Worm (Caenorhabditis elegans) whole organism, mixed stage, embryonic: ENCODE results near the gene rab-28.

Source experiments
- ceh-39 ChIP-seq: fragments of 150-350 bp; optimal IDR thresholded peaks from 2 replicates; lab custom pipeline; 2014; ENCODE audit warnings: missing biosample characterization, missing genetic modification characterization
- elt-1 ChIP-seq: sonication (generic microtip); optimal IDR thresholded peaks from 2 replicates; lab custom pipeline; 2017; ENCODE audit warnings: missing genetic modification characterization, mild to moderate bottlenecking, missing compliant biosample characterization, antibody characterized with exemption, moderate library complexity, borderline replicate concordance; ENCODE audit not compliant: insufficient read depth
- lsy-2 ChIP-seq: fragments of 150-350 bp; optimal IDR thresholded peaks from 2 replicates; lab custom pipeline; 2014; ENCODE audit warnings: missing biosample characterization, missing genetic modification characterization
- mep-1 ChIP-seq: fragments of 150-350 bp; optimal IDR thresholded peaks from 2 replicates; lab custom pipeline; 2017; ENCODE audit warnings: missing biosample characterization, missing genetic modification reagents, missing genetic modification characterization, inconsistent platforms
- nhr-76 ChIP-seq: sonication (generic microtip); optimal IDR thresholded peaks from 2 replicates; lab custom pipeline; 2017; ENCODE audit warnings: missing biosample characterization, missing genetic modification characterization
- unc-62 ChIP-seq: fragments of 150-350 bp; optimal IDR thresholded peaks from 2 replicates; lab custom pipeline; 2014; ENCODE audit warnings: missing biosample characterization, missing genetic modification reagents, missing genetic modification characterization
- ztf-11 ChIP-seq: fragments of 150-350 bp; optimal IDR thresholded peaks from 2 replicates; lab custom pipeline; 2014; ENCODE audit warnings: missing biosample characterization, missing genetic modification characterization

ce11 chrIV:9210841-9211240, 33.0 kb downstream of the rab-28 start:
- TF ChIP-seq lsy-2 (no peak), unc-62 (GFP tag; lab: Kevin White, UChicago) (no peak), mep-1 (tag; lab: Kevin White, UChicago) (no peak), ceh-39 (no peak), elt-1 (tag; lab: Kevin White, UChicago) (no peak), ztf-11 (tag; lab: Kevin White, UChicago) (no peak), nhr-76 (tag; lab: Kevin White, UChicago) (no peak)
